Worm (Caenorhabditis elegans) whole organism, late embryonic: ENCODE measurements around the gene klp-13.

Experiments
- C38D4.7 ChIP-seq: fragments of 200-800 bp; sonication (Bioruptor generic); optimal IDR thresholded peaks from 2 replicates; lab custom pipeline; 2018; ENCODE audit warnings: mild to moderate bottlenecking, missing genetic modification characterization, moderate library complexity, missing compliant biosample characterization
- K09A11.1 ChIP-seq: sonication (generic microtip); optimal IDR thresholded peaks from 2 replicates; lab custom pipeline; 2017; ENCODE audit warnings: antibody characterized with exemption, mild to moderate bottlenecking, missing genetic modification characterization, missing compliant biosample characterization; ENCODE audit not compliant: insufficient read depth
- ceh-18 ChIP-seq: sonication (generic microtip); optimal IDR thresholded peaks from 2 replicates; lab custom pipeline; 2016; ENCODE audit warnings: missing genetic modification characterization, missing compliant biosample characterization
- ceh-30 ChIP-seq: fragments of 150-350 bp; optimal IDR thresholded peaks from 2 replicates; lab custom pipeline; 2014; ENCODE audit warnings: missing biosample characterization, missing genetic modification characterization
- ceh-34 ChIP-seq: sonication (generic microtip); optimal IDR thresholded peaks from 2 replicates; lab custom pipeline; 2016; ENCODE audit warnings: mild to moderate bottlenecking, missing genetic modification characterization, missing compliant biosample characterization
- ceh-45 ChIP-seq: fragments of 200-800 bp; sonication (Bioruptor generic); IDR thresholded peaks from 2 replicates; pipeline ENCODE4 v1.3.6; 2022; ENCODE audit warnings: missing genetic modification reagents, missing genetic modification characterization, missing compliant biosample characterization
- ceh-6 ChIP-seq: fragments of 200-800 bp; sonication (Bioruptor generic); optimal IDR thresholded peaks from 2 replicates; lab custom pipeline; 2018; ENCODE audit warnings: mild to moderate bottlenecking, missing genetic modification characterization, missing compliant biosample characterization
- ceh-9 ChIP-seq: sonication (generic microtip); optimal IDR thresholded peaks from 2 replicates; lab custom pipeline; 2016; ENCODE audit warnings: mild to moderate bottlenecking, missing genetic modification characterization, inconsistent platforms, missing compliant biosample characterization
- che-1 ChIP-seq: sonication (generic microtip); optimal IDR thresholded peaks from 2 replicates; lab custom pipeline; 2016; ENCODE audit warnings: mild to moderate bottlenecking, missing genetic modification characterization, missing compliant biosample characterization
- dve-1 ChIP-seq: sonication (generic microtip); optimal IDR thresholded peaks from 2 replicates; lab custom pipeline; 2017; ENCODE audit warnings: antibody characterized with exemption, mild to moderate bottlenecking, missing genetic modification characterization, missing compliant biosample characterization
- elt-2 ChIP-seq: sonication (generic microtip); optimal IDR thresholded peaks from 2 replicates; lab custom pipeline; 2016; ENCODE audit warnings: missing genetic modification reagents, missing genetic modification characterization, missing compliant biosample characterization
- eyg-1 ChIP-seq: sonication (generic microtip); optimal IDR thresholded peaks from 2 replicates; lab custom pipeline; 2016; ENCODE audit warnings: missing genotype, missing genetic modification characterization, missing compliant biosample characterization
- fkh-6 ChIP-seq: sonication (generic microtip); optimal IDR thresholded peaks from 2 replicates; lab custom pipeline; 2016; ENCODE audit warnings: missing genetic modification characterization, missing compliant biosample characterization
- gmeb-2 ChIP-seq: sonication (generic microtip); optimal IDR thresholded peaks from 2 replicates; lab custom pipeline; 2016; ENCODE audit warnings: missing genetic modification characterization, inconsistent platforms, missing compliant biosample characterization
- hlh-6 ChIP-seq: sonication (generic microtip); optimal IDR thresholded peaks from 2 replicates; lab custom pipeline; 2016; ENCODE audit warnings: missing genotype, missing genetic modification characterization, missing compliant biosample characterization
- lim-6 ChIP-seq: sonication (generic microtip); optimal IDR thresholded peaks from 2 replicates; lab custom pipeline; 2016; ENCODE audit warnings: missing genetic modification characterization, missing compliant biosample characterization
- lin-11 ChIP-seq: fragments of 200-800 bp; sonication (Bioruptor generic); optimal IDR thresholded peaks from 2 replicates; lab custom pipeline; 2018; ENCODE audit warnings: mild to moderate bottlenecking, missing genetic modification characterization, missing compliant biosample characterization
- nhr-11 ChIP-seq: fragments of 150-350 bp; optimal IDR thresholded peaks from 2 replicates; lab custom pipeline; 2014; ENCODE audit warnings: missing biosample characterization, missing genetic modification characterization
- npax-4 ChIP-seq: sonication (generic microtip); optimal IDR thresholded peaks from 2 replicates; lab custom pipeline; 2016; ENCODE audit warnings: missing genetic modification characterization, missing compliant biosample characterization
- odd-2 ChIP-seq: sonication (generic microtip); optimal IDR thresholded peaks from 2 replicates; lab custom pipeline; 2017; ENCODE audit warnings: antibody characterized with exemption, mild to moderate bottlenecking, missing genetic modification characterization, missing compliant biosample characterization
- pag-3 ChIP-seq: sonication (generic microtip); optimal IDR thresholded peaks from 2 replicates; lab custom pipeline; 2016; ENCODE audit warnings: missing compliant biosample characterization, missing genetic modification characterization, borderline replicate concordance
- pha-4 ChIP-seq: fragments of 150-350 bp; optimal IDR thresholded peaks from 2 replicates; lab custom pipeline; 2018; ENCODE audit warnings: missing biosample characterization, missing genetic modification reagents, missing genetic modification characterization
- ref-2 ChIP-seq: sonication (generic microtip); optimal IDR thresholded peaks from 2 replicates; lab custom pipeline; 2016; ENCODE audit warnings: missing genetic modification characterization, missing compliant biosample characterization
- rnt-1 ChIP-seq: sonication (generic microtip); optimal IDR thresholded peaks from 2 replicates; lab custom pipeline; 2016; ENCODE audit warnings: missing genetic modification characterization, missing compliant biosample characterization
- tbx-7 ChIP-seq: sonication (generic microtip); optimal IDR thresholded peaks from 2 replicates; lab custom pipeline; 2016; ENCODE audit warnings: missing genotype, missing genetic modification characterization, missing compliant biosample characterization
- unc-3 ChIP-seq, 2 experiments: fragments of 200-800 bp in 1 of 2; sonication (Bioruptor generic) in 1 of 2; sonication (generic microtip) in 1 of 2; conservative IDR thresholded peaks in 1 of 2; optimal IDR thresholded peaks in 1 of 2; 2 replicates each; pipeline versions ENCODE4 v1.3.6 to Lab custom; 2016 to 2022; ENCODE audit warnings: missing compliant biosample characterization in 2 of 2, missing genetic modification characterization in 2 of 2, missing genetic modification reagents in 1 of 2
- unc-55 ChIP-seq: sonication (generic microtip); optimal IDR thresholded peaks from 2 replicates; lab custom pipeline; 2017; ENCODE audit warnings: missing biosample characterization, missing genetic modification reagents, missing genetic modification characterization
- unc-86 ChIP-seq: sonication (generic microtip); optimal IDR thresholded peaks from 2 replicates; lab custom pipeline; 2016; ENCODE audit warnings: missing genetic modification characterization, missing compliant biosample characterization
- zip-5 ChIP-seq: sonication (generic microtip); optimal IDR thresholded peaks from 2 replicates; lab custom pipeline; 2016; ENCODE audit warnings: missing genetic modification characterization, missing compliant biosample characterization

Gene klp-13

ce11 chrX:6020782-6021181, 36.0 kb downstream of the klp-13 start:
- TF ChIP-seq hlh-6 (tag; lab: Kevin White, UChicago) (no peak), nhr-11 (tag; lab: Kevin White, UChicago) (no peak), che-1 (no peak), ceh-6 (GFP tag; lab: Kevin White, UChicago) (no peak), zip-5 (tag; lab: Kevin White, UChicago) (no peak), elt-2 (tag; lab: Kevin White, UChicago) (no peak), dve-1 (tag; lab: Kevin White, UChicago) (no peak), fkh-6 (tag; lab: Kevin White, UChicago) (no peak), tbx-7 (tag; lab: Kevin White, UChicago) (no peak), npax-4 (tag; lab: Kevin White, UChicago) (no peak), lim-6 (tag; lab: Kevin White, UChicago) (no peak)

DNA sequence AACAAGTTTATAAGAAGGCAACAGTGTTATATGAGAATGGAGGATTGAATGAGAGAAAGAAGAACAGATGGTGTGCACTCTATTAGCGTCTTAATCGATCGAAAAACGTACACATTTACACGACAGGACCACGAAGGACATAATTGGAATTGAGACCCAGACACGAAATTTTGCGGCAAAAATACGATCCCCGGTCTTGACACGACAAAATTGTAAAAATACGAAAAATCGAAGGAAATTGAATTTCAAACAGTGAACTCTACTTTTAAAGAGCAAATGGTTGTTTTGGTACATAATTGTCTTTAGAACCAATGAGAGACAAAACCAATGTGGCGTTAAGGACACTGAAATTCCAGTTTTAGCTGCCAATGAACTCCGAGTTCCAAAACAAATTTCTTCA, 37.7 kb downstream of the klp-13 start, which contains the start of gene lelo-3:
TSS of gene lelo-3 (minus strand) at position 101 of the 400 bp plus-strand sequence.
- TF ChIP-seq pha-4 (tag; lab: Kevin White, UChicago) (no peak), unc-86 (tag; lab: Kevin White, UChicago) (no peak), K09A11.1 (tag; lab: Kevin White, UChicago) (no peak), unc-55 (GFP tag; lab: Kevin White, UChicago) (no peak), ceh-34 (tag; lab: Kevin White, UChicago) (no peak), nhr-11 (tag; lab: Kevin White, UChicago) (no peak), unc-3 (GFP tag; conservative IDR thresholded peaks at IDR 0.05; lab: Robert Waterston, UW) (no peak), unc-3 (tag; optimal IDR thresholded peaks at IDR 0.05; lab: Kevin White, UChicago) (no peak), elt-2 (tag; lab: Kevin White, UChicago) (no peak), ref-2 (tag; lab: Kevin White, UChicago) (no peak)

- TF ChIP-seq unc-55 (GFP tag; lab: Kevin White, UChicago) (no peak), rnt-1 (tag; lab: Kevin White, UChicago) (no peak)
- TF ChIP-seq, all 69 proteins: peak for 0
These were observed 40.2 kb downstream of the klp-13 start for ce11 chrX:6024977-6025376.

DNA sequence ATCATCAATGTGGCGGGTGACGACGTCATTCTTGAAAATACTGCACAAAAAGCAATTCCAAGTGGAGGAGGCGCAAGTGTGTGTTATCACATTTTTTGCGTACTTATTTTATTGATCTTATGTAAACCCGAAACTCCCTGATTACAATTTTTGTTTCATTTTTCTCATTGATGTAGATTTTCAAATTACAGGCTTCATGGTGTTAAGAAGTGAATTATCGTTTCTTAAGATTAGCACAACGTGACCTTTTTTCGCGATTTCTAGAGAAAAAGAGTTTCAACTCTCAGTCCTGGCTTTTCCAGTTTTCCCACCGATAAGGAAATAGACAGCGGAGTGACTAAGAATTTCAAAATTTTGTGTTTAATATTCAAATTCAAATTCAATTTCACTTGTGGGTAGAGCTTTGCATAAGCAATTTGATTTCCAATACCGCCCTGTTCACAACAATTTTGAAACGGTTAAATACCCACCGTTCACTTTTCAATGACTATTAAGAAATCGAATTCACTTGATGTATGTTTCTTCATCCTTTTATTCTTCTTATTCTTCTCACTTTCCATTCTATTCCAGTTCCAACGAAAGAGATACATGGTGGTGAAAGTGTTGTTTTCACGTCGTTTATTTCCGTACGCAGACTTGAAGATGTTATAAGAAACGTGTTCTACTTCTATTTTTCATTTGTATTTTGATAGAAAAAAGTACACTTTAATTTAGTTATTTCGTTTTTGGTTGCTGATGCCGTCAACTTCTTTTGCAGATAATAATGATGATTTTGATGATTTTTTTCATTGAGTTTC, 42.1 kb downstream of the klp-13 start:
- TF ChIP-seq unc-3 (GFP tag; conservative IDR thresholded peaks at IDR 0.05; lab: Robert Waterston, UW) (no peak), unc-3 (tag; optimal IDR thresholded peaks at IDR 0.05; lab: Kevin White, UChicago) (no peak)

DNA sequence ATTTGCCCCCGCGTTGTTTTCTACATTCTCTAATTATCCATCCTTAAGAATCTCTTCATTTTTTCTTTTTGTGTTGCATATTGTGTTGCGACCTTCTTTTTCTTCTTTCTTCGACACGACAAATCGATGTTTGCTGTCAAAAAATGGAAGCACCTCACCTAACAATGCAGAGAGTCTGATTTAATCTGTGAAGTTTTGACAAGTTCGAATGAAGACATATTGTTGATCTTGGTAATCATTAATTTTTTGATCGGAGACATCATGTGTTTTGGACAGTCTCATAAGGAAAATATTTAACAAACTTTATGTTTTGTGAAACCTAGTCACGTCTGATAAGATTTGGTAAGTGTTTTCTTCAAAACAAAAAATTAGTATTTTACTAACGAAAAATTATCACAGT, 44.3 kb downstream of the klp-13 start:
- no peak for TF ChIP-seq ceh-30 (tag; lab: Kevin White, UChicago)

DNA sequence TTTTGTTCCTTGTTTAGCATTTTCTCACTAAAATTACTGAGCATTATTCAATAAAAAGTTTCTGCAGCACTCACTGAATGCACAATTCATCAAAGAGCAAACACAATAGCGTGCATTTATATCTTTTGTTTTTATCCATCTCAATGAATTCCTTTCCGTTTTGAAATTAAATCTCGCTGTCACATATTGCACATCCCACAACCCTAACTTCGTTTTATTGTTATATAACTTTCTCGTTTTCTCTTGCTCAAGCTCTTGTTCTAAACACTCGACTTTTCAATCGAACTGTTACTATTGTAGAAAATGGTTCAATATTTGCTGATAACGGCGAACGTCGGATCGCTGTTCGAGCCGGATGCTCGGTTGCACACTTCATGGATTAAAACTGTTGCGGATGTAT, 46.4 kb downstream of the klp-13 start, which contains the start of gene ipp-5:
TSS of gene ipp-5 (plus strand) at position 301 of the 400 bp plus-strand sequence.
- TF ChIP-seq tbx-7 (tag; lab: Kevin White, UChicago) = no peak
- TF ChIP-seq eyg-1 = no peak
- no peak for TF ChIP-seq ceh-45 (GFP tag; lab: Robert Waterston, UW)
- no peak for TF ChIP-seq odd-2
- no peak for TF ChIP-seq lin-11 (tag; lab: Kevin White, UChicago)
- TF ChIP-seq ceh-9 (tag; lab: Kevin White, UChicago) = no peak
- no peak for TF ChIP-seq gmeb-2 (tag; lab: Kevin White, UChicago)
- no peak for TF ChIP-seq C38D4.7 (GFP tag; lab: Kevin White, UChicago)
- no peak for TF ChIP-seq elt-2 (tag; lab: Kevin White, UChicago)
- no peak for TF ChIP-seq pag-3 (tag; lab: Kevin White, UChicago)
- TF ChIP-seq ceh-18 (tag; lab: Kevin White, UChicago) = no peak
- no peak for TF ChIP-seq unc-86 (tag; lab: Kevin White, UChicago)
